Fruit fly (Drosophila melanogaster) whole organism, embryonic: ENCODE results near the gene Rnf146.

ENCODE experiments used
- ATbp ChIP-seq: fragments of 200-800 bp; sonication (Bioruptor generic); optimal IDR thresholded peaks from 2 replicates; lab custom pipeline; 2017; ENCODE audit warnings: missing biosample characterization, mild to moderate bottlenecking, missing genetic modification characterization, missing genetic modification reagents
- Ada2b ChIP-seq: fragments of 200-800 bp; sonication (Bioruptor generic); IDR thresholded peaks from 2 replicates; pipeline ENCODE4 v1.3.6; 2022; ENCODE audit warnings: missing biosample characterization, missing genetic modification characterization
- Antp ChIP-seq: fragments of 200-800 bp; sonication (Bioruptor generic); optimal IDR thresholded peaks from 3 replicates; lab custom pipeline; 2016; ENCODE audit warnings: missing biosample characterization, missing genetic modification characterization
- B-H2 ChIP-seq: fragments of 200-800 bp; sonication (Bioruptor generic); optimal IDR thresholded peaks from 2 replicates; lab custom pipeline; 2018; ENCODE audit warnings: missing biosample characterization, mild to moderate bottlenecking, missing genetic modification characterization
- CG10147 ChIP-seq: fragments of 200-800 bp; sonication (Bioruptor generic); optimal IDR thresholded peaks from 2 replicates; lab custom pipeline; 2019; ENCODE audit warnings: missing biosample characterization, mild to moderate bottlenecking, missing genetic modification characterization, moderate library complexity
- CG10321 ChIP-seq: fragments of 200-800 bp; sonication (Bioruptor generic); IDR thresholded peaks from 2 replicates; pipeline ENCODE4 v1.3.6; 2022; ENCODE audit warnings: missing biosample characterization, missing genetic modification characterization
- CG11398 ChIP-seq: fragments of 200-800 bp; sonication (Bioruptor generic); optimal IDR thresholded peaks from 2 replicates; lab custom pipeline; 2016; ENCODE audit warnings: missing biosample characterization, missing genetic modification characterization
- CG11456 ChIP-seq: fragments of 200-800 bp; sonication (Bioruptor generic); IDR thresholded peaks from 3 replicates; pipeline ENCODE4 v1.3.6; 2022; ENCODE audit warnings: missing biosample characterization, missing genetic modification characterization
- CG13287 ChIP-seq: fragments of 200-800 bp; sonication (Bioruptor generic); IDR thresholded peaks from 2 replicates; pipeline ENCODE4 v1.3.6; 2022; ENCODE audit warnings: missing biosample characterization, missing genetic modification characterization; ENCODE audit not compliant: partially characterized antibody
- CG13624 ChIP-seq: fragments of 200-800 bp; sonication (Bioruptor generic); optimal IDR thresholded peaks from 2 replicates; lab custom pipeline; 2016; ENCODE audit warnings: missing biosample characterization, missing genetic modification characterization
- CG14860 ChIP-seq: fragments of 200-800 bp; sonication (Bioruptor generic); IDR thresholded peaks from 3 replicates; pipeline ENCODE4 v1.3.6; 2022; ENCODE audit warnings: missing biosample characterization, missing genetic modification characterization; ENCODE audit not compliant: partially characterized antibody
- CG15601 ChIP-seq: fragments of 200-800 bp; sonication (Bioruptor generic); optimal IDR thresholded peaks from 3 replicates; lab custom pipeline; 2019; ENCODE audit warnings: missing biosample characterization, mild to moderate bottlenecking, missing genetic modification characterization, moderate library complexity
- CG1603 ChIP-seq: fragments of 200-800 bp; sonication (Bioruptor generic); optimal IDR thresholded peaks from 2 replicates; lab custom pipeline; 2019; ENCODE audit warnings: missing biosample characterization, mild to moderate bottlenecking, missing genetic modification characterization, moderate library complexity
- CG1647 ChIP-seq: fragments of 200-800 bp; sonication (Bioruptor generic); optimal IDR thresholded peaks from 3 replicates; lab custom pipeline; 2016; ENCODE audit warnings: missing biosample characterization, missing genetic modification characterization
- CG2120 ChIP-seq: fragments of 200-800 bp; sonication (Bioruptor generic); optimal IDR thresholded peaks from 3 replicates; lab custom pipeline; 2016; ENCODE audit warnings: missing biosample characterization, missing genetic modification characterization
- CG2678 ChIP-seq: fragments of 200-800 bp; sonication (Bioruptor generic); optimal IDR thresholded peaks from 3 replicates; lab custom pipeline; 2019; ENCODE audit warnings: missing biosample characterization, mild to moderate bottlenecking, missing genetic modification characterization, moderate library complexity
- CG3065 ChIP-seq: fragments of 200-800 bp; sonication (Bioruptor generic); optimal IDR thresholded peaks from 2 replicates; lab custom pipeline; 2016; ENCODE audit warnings: missing biosample characterization, missing genetic modification characterization
- CG32532 ChIP-seq: fragments of 200-800 bp; sonication (Bioruptor generic); IDR thresholded peaks from 2 replicates; pipeline ENCODE4 v1.3.6; 2022; ENCODE audit warnings: missing biosample characterization, missing genetic modification characterization
- CG34422 ChIP-seq: fragments of 200-800 bp; sonication (Bioruptor generic); IDR thresholded peaks from 3 replicates; pipeline ENCODE4 v1.3.6; 2022; ENCODE audit warnings: missing biosample characterization, missing genetic modification characterization
- CG3726 ChIP-seq: fragments of 200-800 bp; sonication (Bioruptor generic); IDR thresholded peaks from 3 replicates; pipeline ENCODE4, ENCODE4 v1.3.6; 2022; ENCODE audit warnings: missing biosample characterization, missing genetic modification characterization
- CG3838 ChIP-seq: fragments of 200-800 bp; sonication (Bioruptor generic); optimal IDR thresholded peaks from 3 replicates; lab custom pipeline; 2016; ENCODE audit warnings: missing biosample characterization, missing genetic modification characterization
- CG5953 ChIP-seq: fragments of 200-800 bp; sonication (Bioruptor generic); IDR thresholded peaks from 2 replicates; pipeline ENCODE4 v1.3.6; 2022; ENCODE audit warnings: missing biosample characterization, missing genetic modification characterization
- CG7839 ChIP-seq: fragments of 200-800 bp; sonication (Bioruptor generic); optimal IDR thresholded peaks from 3 replicates; lab custom pipeline; 2018; ENCODE audit warnings: missing biosample characterization, mild to moderate bottlenecking, missing genetic modification characterization, moderate library complexity
- CG7928 ChIP-seq: fragments of 200-800 bp; sonication (Bioruptor generic); optimal IDR thresholded peaks from 2 replicates; lab custom pipeline; 2017; ENCODE audit warnings: missing biosample characterization, mild to moderate bottlenecking, missing genetic modification characterization
- Dad ChIP-seq: fragments of 200-800 bp; sonication (Bioruptor generic); optimal IDR thresholded peaks from 3 replicates; lab custom pipeline; 2016; ENCODE audit warnings: missing biosample characterization, missing genetic modification characterization
- Deaf1 ChIP-seq: fragments of 200-800 bp; optimal IDR thresholded peaks from 3 replicates; lab custom pipeline; 2019; ENCODE audit warnings: missing biosample characterization, mild to moderate bottlenecking, missing genetic modification characterization, moderate library complexity
- Dek ChIP-seq: fragments of 200-800 bp; sonication (Bioruptor generic); optimal IDR thresholded peaks from 3 replicates; lab custom pipeline; 2019; ENCODE audit warnings: missing biosample characterization, mild to moderate bottlenecking, missing genetic modification characterization, moderate library complexity
- Drgx ChIP-seq: fragments of 200-800 bp; sonication (Bioruptor generic); IDR thresholded peaks from 2 replicates; pipeline ENCODE4 v1.3.6; 2022; ENCODE audit warnings: missing biosample characterization, missing genetic modification characterization
- HLH4C ChIP-seq: fragments of 200-800 bp; sonication (Bioruptor generic); IDR thresholded peaks from 3 replicates; pipeline ENCODE4 v1.3.6; 2022; ENCODE audit warnings: missing biosample characterization, missing genetic modification characterization; ENCODE audit not compliant: partially characterized antibody
- MBD-R2 ChIP-seq: fragments of 200-800 bp; sonication (Bioruptor generic); IDR thresholded peaks from 2 replicates; pipeline ENCODE4 v1.3.6; 2022; ENCODE audit warnings: missing biosample characterization, missing genetic modification characterization
- Max ChIP-seq: fragments of 200-800 bp; sonication (Bioruptor generic); optimal IDR thresholded peaks from 2 replicates; lab custom pipeline; 2016; ENCODE audit warnings: missing biosample characterization, mild to moderate bottlenecking, missing genetic modification characterization
- NC2β ChIP-seq: fragments of 200-800 bp; sonication (Bioruptor generic); optimal IDR thresholded peaks from 2 replicates; lab custom pipeline; 2016; ENCODE audit warnings: missing biosample characterization, missing genetic modification characterization
- NfI ChIP-seq: fragments of 200-800 bp; sonication (Bioruptor generic); optimal IDR thresholded peaks from 3 replicates; lab custom pipeline; 2018; ENCODE audit warnings: missing biosample characterization, mild to moderate bottlenecking, missing genetic modification characterization, moderate library complexity
- Spps ChIP-seq: fragments of 200-800 bp; sonication (Bioruptor generic); optimal IDR thresholded peaks from 2 replicates; lab custom pipeline; 2018; ENCODE audit warnings: missing biosample characterization, mild to moderate bottlenecking, missing genetic modification characterization
- Taf1 ChIP-seq: fragments of 200-800 bp; sonication (Bioruptor generic); IDR thresholded peaks from 2 replicates; pipeline ENCODE4 v1.3.6; 2022; ENCODE audit warnings: missing biosample characterization, missing genetic modification characterization
- Usf ChIP-seq: fragments of 200-800 bp; sonication (Bioruptor generic); optimal IDR thresholded peaks from 2 replicates; lab custom pipeline; 2017; ENCODE audit warnings: missing genotype, missing biosample characterization, missing genetic modification characterization
- al ChIP-seq: fragments of 200-800 bp; sonication (Bioruptor generic); IDR thresholded peaks from 2 replicates; pipeline ENCODE4 v1.3.6; 2022; ENCODE audit warnings: missing biosample characterization, missing genetic modification characterization
- az2 ChIP-seq: fragments of 200-800 bp; sonication (Bioruptor generic); optimal IDR thresholded peaks from 3 replicates; lab custom pipeline; 2016; ENCODE audit warnings: missing biosample characterization, missing genetic modification characterization
- bab2 ChIP-seq: fragments of 200-800 bp; sonication (Bioruptor generic); optimal IDR thresholded peaks from 2 replicates; lab custom pipeline; 2016; ENCODE audit warnings: missing biosample characterization, missing genetic modification characterization
- bcd ChIP-seq: fragments of 200-800 bp; sonication (Bioruptor generic); optimal IDR thresholded peaks from 2 replicates; lab custom pipeline; 2017; ENCODE audit warnings: missing biosample characterization, mild to moderate bottlenecking, missing genetic modification characterization
- chm ChIP-seq: fragments of 200-800 bp; sonication (Bioruptor generic); IDR thresholded peaks from 2 replicates; pipeline ENCODE4 v1.3.6; 2022; ENCODE audit warnings: missing biosample characterization, missing genetic modification characterization
- disco-r ChIP-seq: fragments of 200-800 bp; sonication (Bioruptor generic); optimal IDR thresholded peaks from 2 replicates; lab custom pipeline; 2016; ENCODE audit warnings: missing biosample characterization, missing genetic modification characterization
- ems ChIP-seq: fragments of 200-800 bp; sonication (Bioruptor generic); optimal IDR thresholded peaks from 3 replicates; lab custom pipeline; 2016; ENCODE audit warnings: missing biosample characterization, missing genetic modification characterization
- ftz-f1 ChIP-seq: fragments of 200-800 bp; sonication (Bioruptor generic); optimal IDR thresholded peaks from 2 replicates; lab custom pipeline; 2016; ENCODE audit warnings: missing biosample characterization, missing genetic modification characterization
- gcm ChIP-seq: fragments of 200-800 bp; sonication (Bioruptor generic); optimal IDR thresholded peaks from 2 replicates; lab custom pipeline; 2019; ENCODE audit warnings: missing biosample characterization, mild to moderate bottlenecking, missing genetic modification characterization, moderate library complexity
- klu ChIP-seq: fragments of 200-800 bp; sonication (Bioruptor generic); IDR thresholded peaks from 2 replicates; pipeline ENCODE4 v1.3.6; 2022; ENCODE audit warnings: missing biosample characterization, missing genetic modification characterization
- sima ChIP-seq: fragments of 200-800 bp; sonication (Bioruptor generic); optimal IDR thresholded peaks from 2 replicates; lab custom pipeline; 2016; ENCODE audit warnings: missing biosample characterization, missing genetic modification characterization
- slbo ChIP-seq: fragments of 200-800 bp; sonication (Bioruptor generic); IDR thresholded peaks from 2 replicates; pipeline ENCODE4 v1.3.6; 2022; ENCODE audit warnings: missing biosample characterization, missing genetic modification characterization
- tll ChIP-seq, 2 experiments: fragments of 200-800 bp in 1 of 2; fragments of >200 bp in 1 of 2; sonication (Bioruptor generic) in 1 of 2; optimal IDR thresholded peaks; 2 replicates each; lab custom pipeline; 2017 to 2019; ENCODE audit warnings: missing biosample characterization in 2 of 2, missing genetic modification characterization in 2 of 2, mild to moderate bottlenecking in 1 of 2, moderate library complexity in 1 of 2
- tup ChIP-seq: fragments of 200-800 bp; sonication (Bioruptor generic); optimal IDR thresholded peaks from 2 replicates; lab custom pipeline; 2016; ENCODE audit warnings: missing biosample characterization, mild to moderate bottlenecking, missing genetic modification characterization, moderate library complexity
- yki ChIP-seq: fragments of >200 bp; optimal IDR thresholded peaks from 3 replicates; lab custom pipeline; 2018

Rnf146 gene

DNA sequence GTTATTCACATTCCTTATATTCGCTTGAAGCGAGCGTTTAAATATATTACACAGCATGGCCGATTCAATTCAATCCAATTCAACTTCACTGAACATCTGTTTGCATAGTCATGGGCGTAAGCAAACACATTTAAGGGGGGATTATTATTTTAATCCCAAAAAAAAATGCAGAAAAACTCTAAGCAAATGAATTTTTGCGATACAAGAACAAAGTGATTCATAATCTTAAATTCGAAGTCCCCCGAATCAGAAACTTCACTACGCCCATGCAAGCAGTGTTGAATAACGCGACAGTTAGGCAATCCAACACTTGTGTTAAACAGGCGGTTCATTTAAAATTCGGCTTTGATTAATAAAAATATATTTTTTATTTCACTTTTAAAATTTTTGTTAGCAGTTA lies 52.2 kb downstream of the Rnf146 start, which contains the start of gene CG14100 (continued):
- TF ChIP-seq CG2120 (GFP tag; lab: Kevin White, UChicago) (peak; percentile 100), al (peak; percentile 100), CG2678 (tag; lab: Kevin White, UChicago) (peak; percentile 100), NC2β (GFP tag; lab: Kevin White, UChicago) (peak; percentile 100), CG1647 (GFP tag; lab: Kevin White, UChicago) (peak; percentile 100), Deaf1 (tag; lab: Kevin White, UChicago) (peak; percentile 92), CG34422 (GFP tag; lab: Robert Waterston, UW) (peak; percentile 100), slbo (GFP tag; lab: Robert Waterston, UW) (peak; percentile 100), CG10147 (GFP tag; lab: Kevin White, UChicago) (peak; percentile 100), tup (GFP tag; lab: Kevin White, UChicago) (peak; percentile 100), ftz-f1 (peak; percentile 98), CG3726 (GFP tag; lab: Robert Waterston, UW) (peak; percentile 100), bcd (peak; percentile 100), Max (GFP tag; lab: Kevin White, UChicago) (peak; percentile 100), Usf (GFP tag; lab: Kevin White, UChicago) (peak; percentile 100), CG15601 (tag; lab: Kevin White, UChicago) (peak; percentile 100), Drgx (peak; percentile 100), CG32532 (GFP tag; lab: Robert Waterston, UW) (peak; percentile 100), CG7839 (tag; lab: Kevin White, UChicago) (peak; percentile 100), CG13624 (GFP tag; lab: Kevin White, UChicago) (peak; percentile 100), Taf1 (GFP tag; lab: Robert Waterston, UW) (peak; percentile 100), Ada2b (peak; percentile 100), gcm (GFP tag; lab: Kevin White, UChicago) (peak; percentile 100), CG13287 (GFP tag; lab: Robert Waterston, UW) (peak; percentile 59; the same call in 1 of the 2 replicates), klu (peak; percentile 100), NfI (GFP tag; lab: Kevin White, UChicago) (peak; percentile 100), CG11398 (peak; percentile 100), disco-r (GFP tag; lab: Kevin White, UChicago) (peak; percentile 100), CG1603 (tag; lab: Kevin White, UChicago) (peak; percentile 99), Dad (GFP tag; lab: Kevin White, UChicago) (peak; percentile 100), bab2 (GFP tag; lab: Kevin White, UChicago) (peak; percentile 100), B-H2 (peak; percentile 100), chm (GFP tag; lab: Robert Waterston, UW) (peak; percentile 100), Dek (tag; lab: Kevin White, UChicago) (peak; percentile 100), tll (GFP tag; optimal IDR thresholded peaks at IDR 0.05; lab: Kevin White, UChicago) (peak in 1 of 2 experiments; percentile 95), CG10321 (GFP tag; lab: Robert Waterston, UW) (peak; percentile 94), CG5953 (GFP tag; lab: Robert Waterston, UW) (peak; percentile 100), Spps (tag; lab: Kevin White, UChicago) (peak; percentile 100), MBD-R2 (peak; percentile 100), CG11456 (peak; percentile 100), CG7928 (peak; percentile 96), CG3065 (peak; percentile 100), CG3838 (GFP tag; lab: Kevin White, UChicago) (peak; percentile 100), sima (GFP tag; lab: Kevin White, UChicago) (peak; percentile 100), ATbp (peak; percentile 100), az2 (peak; percentile 100), ems (peak; percentile 100), Antp (peak; percentile 100), HLH4C (GFP tag; lab: Robert Waterston, UW) (no peak), yki (lab: Kevin White, UChicago) (no peak), CG14860 (no peak)
